Worm (Caenorhabditis elegans) whole organism, late embryonic: ENCODE results near the gene srx-121.

Experiments used
- C38D4.7 ChIP-seq: fragments of 200-800 bp; sonication (Bioruptor generic); optimal IDR thresholded peaks from 2 replicates; lab custom pipeline; 2018; ENCODE audit warnings: mild to moderate bottlenecking, missing genetic modification characterization, moderate library complexity, missing compliant biosample characterization
- F13H6.1 ChIP-seq: sonication (generic microtip); optimal IDR thresholded peaks from 2 replicates; lab custom pipeline; 2016; ENCODE audit warnings: missing genetic modification characterization, missing compliant biosample characterization
- Y22D7AL.16 ChIP-seq: sonication (generic microtip); optimal IDR thresholded peaks from 2 replicates; lab custom pipeline; 2016; ENCODE audit warnings: missing genetic modification characterization, missing compliant biosample characterization
- ceh-30 ChIP-seq: fragments of 150-350 bp; optimal IDR thresholded peaks from 2 replicates; lab custom pipeline; 2014; ENCODE audit warnings: missing biosample characterization, missing genetic modification characterization
- che-1 ChIP-seq: sonication (generic microtip); optimal IDR thresholded peaks from 2 replicates; lab custom pipeline; 2016; ENCODE audit warnings: mild to moderate bottlenecking, missing genetic modification characterization, missing compliant biosample characterization
- dmd-4 ChIP-seq: sonication (generic microtip); optimal IDR thresholded peaks from 2 replicates; lab custom pipeline; 2016; ENCODE audit warnings: borderline replicate concordance, missing genetic modification characterization, missing compliant biosample characterization
- elt-2 ChIP-seq: sonication (generic microtip); optimal IDR thresholded peaks from 2 replicates; lab custom pipeline; 2016; ENCODE audit warnings: missing genetic modification reagents, missing genetic modification characterization, missing compliant biosample characterization
- elt-4 ChIP-seq: sonication (generic microtip); optimal IDR thresholded peaks from 2 replicates; lab custom pipeline; 2016; ENCODE audit warnings: missing genetic modification characterization, missing compliant biosample characterization
- fkh-10 ChIP-seq: fragments of 150-350 bp; optimal IDR thresholded peaks from 2 replicates; lab custom pipeline; 2014; ENCODE audit warnings: missing biosample characterization, missing genetic modification reagents, missing genetic modification characterization
- npax-4 ChIP-seq: sonication (generic microtip); optimal IDR thresholded peaks from 2 replicates; lab custom pipeline; 2016; ENCODE audit warnings: missing genetic modification characterization, missing compliant biosample characterization
- pha-4 ChIP-seq: fragments of 150-350 bp; optimal IDR thresholded peaks from 2 replicates; lab custom pipeline; 2018; ENCODE audit warnings: missing biosample characterization, missing genetic modification reagents, missing genetic modification characterization
- sox-2 ChIP-seq: fragments of 200-800 bp; sonication (Bioruptor generic); IDR thresholded peaks from 2 replicates; pipeline ENCODE4 v1.3.6; 2022; ENCODE audit warnings: missing genetic modification reagents, missing genetic modification characterization, missing compliant biosample characterization
- ttx-3 ChIP-seq: sonication (generic microtip); optimal IDR thresholded peaks from 2 replicates; lab custom pipeline; 2016; ENCODE audit warnings: missing genetic modification reagents, missing genetic modification characterization, missing compliant biosample characterization

DNA sequence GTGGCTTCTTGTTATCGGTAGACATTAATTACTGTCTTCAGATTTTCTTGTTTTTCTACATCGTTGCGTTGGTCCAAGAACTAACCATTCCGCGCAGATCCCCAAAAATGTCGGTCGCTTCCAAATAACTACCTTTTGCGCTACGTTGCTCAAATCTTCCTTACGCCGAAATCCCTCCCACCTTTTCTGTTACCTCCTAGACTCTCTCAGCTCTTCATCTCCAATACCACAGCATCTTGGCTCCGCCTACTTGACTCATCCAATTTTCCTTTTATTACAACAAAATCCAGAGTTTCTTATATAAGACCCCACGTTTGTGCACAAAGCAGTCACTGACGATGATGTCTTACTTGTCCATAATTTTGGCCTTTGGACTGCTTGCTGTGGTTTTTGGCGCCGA, 19.6 kb downstream of the srx-121 start, which contains the start of gene C17B7.12:
- no peak for TF ChIP-seq npax-4 (tag; lab: Kevin White, UChicago)
- TF ChIP-seq ceh-30 (tag; lab: Kevin White, UChicago), result no peak
- no peak for TF ChIP-seq C38D4.7 (GFP tag; lab: Kevin White, UChicago)
- no peak for TF ChIP-seq ttx-3
- TF ChIP-seq che-1, result no peak
- no peak for TF ChIP-seq dmd-4 (tag; lab: Kevin White, UChicago)
- no peak for TF ChIP-seq sox-2 (GFP tag; lab: Robert Waterston, UW)
- TF ChIP-seq elt-4, result no peak
- TF ChIP-seq Y22D7AL.16, result no peak
- TF ChIP-seq pha-4 (tag; lab: Kevin White, UChicago), result no peak
- no peak for TF ChIP-seq elt-2 (tag; lab: Kevin White, UChicago)
- TF ChIP-seq F13H6.1, result no peak
- no peak for TF ChIP-seq fkh-10 (GFP tag; lab: Kevin White, UChicago)
